Fruit fly (Drosophila melanogaster): ENCODE data around the gene CG9114.

DNA sequence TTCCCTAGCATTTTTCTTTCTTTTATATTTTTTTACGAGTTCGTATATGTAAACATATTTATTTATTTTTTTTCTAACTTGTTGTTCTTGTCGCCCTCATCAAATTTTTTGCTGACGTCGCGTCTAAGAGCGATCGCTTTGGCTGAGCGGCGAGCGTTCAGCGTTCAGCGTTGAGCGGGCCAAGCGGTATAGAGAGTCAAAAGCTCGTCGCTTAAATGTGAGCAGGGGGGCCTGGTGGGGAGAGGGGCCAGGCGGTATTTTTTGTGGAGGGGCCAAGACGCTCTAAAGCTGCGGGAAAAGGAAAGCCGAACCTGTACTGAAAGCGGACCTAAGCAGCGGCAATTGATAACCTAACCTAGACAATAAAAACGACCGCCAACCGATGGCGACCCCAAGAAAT lies 31.8 kb downstream of the CG9114 start:
- TF ChIP-seq Lpt (GFP tag; optimal IDR thresholded peaks at IDR 0.05) (no peak), lz (GFP tag; optimal IDR thresholded peaks at IDR 0.05) (no peak), dsx (GFP tag; optimal IDR thresholded peaks at IDR 0.05; ENCODE audit: poor library complexity, severe bottlenecking) (no peak)

Data from whole organism, prepupa.